Worm (Caenorhabditis elegans): ENCODE data around the gene F49C12.6.
"Not testable (repeated sequence)": the region's sequence is repeated elsewhere in the genome, so short reads cannot be mapped to it uniquely, and the experiment has no call there.

F49C12.6 gene

ce11 chrIV:9327706-9328105 lies 18.8 kb upstream of the F49C12.6 start, which contains the start of gene clec-183:
Gene clec-183 (plus strand): TSS chrIV:9328006.
- TF ChIP-seq T22C8.4 (GFP tag; IDR thresholded peaks at IDR 0.05) (no peak), tab-1 (GFP tag; IDR thresholded peaks at IDR 0.05) (no peak), flt-1 (GFP tag; IDR thresholded peaks at IDR 0.05) (no peak), med-1 (GFP tag; optimal IDR thresholded peaks at IDR 0.05; ENCODE audit: insufficient read depth) (no peak), klf-2 (GFP tag; conservative IDR thresholded peaks at IDR 0.05) (no peak), ztf-29 (GFP tag; IDR thresholded peaks at IDR 0.05) (no peak), cog-1 (tag; optimal IDR thresholded peaks at IDR 0.05) (no peak), ztf-23 (GFP tag; IDR thresholded peaks at IDR 0.05) (no peak), ref-1 (GFP tag; conservative IDR thresholded peaks at IDR 0.05) (no peak)

- no peak for TF ChIP-seq T22C8.4 (GFP tag; IDR thresholded peaks at IDR 0.05)
- no peak for TF ChIP-seq med-1 (GFP tag; optimal IDR thresholded peaks at IDR 0.05; ENCODE audit: insufficient read depth)
- TF ChIP-seq ref-1 (GFP tag; conservative IDR thresholded peaks at IDR 0.05), result no peak
- TF ChIP-seq ztf-29 (GFP tag; IDR thresholded peaks at IDR 0.05), result no peak
Measured at ce11 chrIV:9323989-9324506, 15.2 kb upstream of the F49C12.6 start, which contains the start of the genes nspg-11 and F49C12.15. Gene nspg-11 (minus strand): TSS chrIV:9324089. Gene F49C12.15 (plus strand): TSS chrIV:9324456.

ce11 chrIV:9322489-9322888 lies 13.6 kb upstream of the F49C12.6 start:
- no peak for TF ChIP-seq T22C8.4 (GFP tag; IDR thresholded peaks at IDR 0.05)
- no peak for TF ChIP-seq flt-1 (GFP tag; IDR thresholded peaks at IDR 0.05)
- no peak for TF ChIP-seq klf-2 (GFP tag; conservative IDR thresholded peaks at IDR 0.05)
- TF ChIP-seq tab-1 (GFP tag; IDR thresholded peaks at IDR 0.05), result no peak
- no peak for TF ChIP-seq ref-1 (GFP tag; conservative IDR thresholded peaks at IDR 0.05)
- no peak for TF ChIP-seq cog-1 (tag; optimal IDR thresholded peaks at IDR 0.05)

ce11 chrIV:9321039-9321851 lies 12.4 kb upstream of the F49C12.6 start, which contains the start of the genes F49C12.12 and vha-17:
Gene F49C12.12 (minus strand): TSS chrIV:9321089.
Gene vha-17 (plus strand): TSS chrIV:9321801.
- no peak for TF ChIP-seq cog-1 (tag; optimal IDR thresholded peaks at IDR 0.05)
- no peak for TF ChIP-seq ztf-29 (GFP tag; IDR thresholded peaks at IDR 0.05)
- 0 out of 2 replicates have a peak, but pooled peaks have one; percentile 46 for TF ChIP-seq T22C8.4 (GFP tag; IDR thresholded peaks at IDR 0.05)
- TF ChIP-seq klf-2 (GFP tag; conservative IDR thresholded peaks at IDR 0.05), result no peak
- no peak for TF ChIP-seq flt-1 (GFP tag; IDR thresholded peaks at IDR 0.05)
- TF ChIP-seq ztf-23 (GFP tag; IDR thresholded peaks at IDR 0.05), result no peak
- TF ChIP-seq ref-1 (GFP tag; conservative IDR thresholded peaks at IDR 0.05), result no peak
- TF ChIP-seq tab-1 (GFP tag; IDR thresholded peaks at IDR 0.05), result no peak
- TF ChIP-seq med-1 (GFP tag; optimal IDR thresholded peaks at IDR 0.05; ENCODE audit: insufficient read depth), result no peak

ce11 chrIV:9320023-9320422 lies 11.1 kb upstream of the F49C12.6 start:
- TF ChIP-seq klf-2 (GFP tag; conservative IDR thresholded peaks at IDR 0.05) (no peak), cog-1 (tag; optimal IDR thresholded peaks at IDR 0.05) (no peak), med-1 (GFP tag; optimal IDR thresholded peaks at IDR 0.05; ENCODE audit: insufficient read depth) (no peak), T22C8.4 (GFP tag; IDR thresholded peaks at IDR 0.05) (no peak), flt-1 (GFP tag; IDR thresholded peaks at IDR 0.05) (no peak), ztf-23 (GFP tag; IDR thresholded peaks at IDR 0.05) (no peak), tab-1 (GFP tag; IDR thresholded peaks at IDR 0.05) (no peak), ref-1 (GFP tag; conservative IDR thresholded peaks at IDR 0.05) (no peak), ztf-29 (GFP tag; IDR thresholded peaks at IDR 0.05) (no peak)

ce11 chrIV:9319080-9319479 lies 10.2 kb upstream of the F49C12.6 start, which contains the start of the genes F49C12.11 and nemt-1:
Gene F49C12.11 (plus strand): TSS chrIV:9319380.
Gene nemt-1 (minus strand): TSS chrIV:9319439.
- TF ChIP-seq ztf-29 (GFP tag; IDR thresholded peaks at IDR 0.05) (no peak), cog-1 (tag; optimal IDR thresholded peaks at IDR 0.05) (no peak), ztf-23 (GFP tag; IDR thresholded peaks at IDR 0.05) (no peak), ref-1 (GFP tag; conservative IDR thresholded peaks at IDR 0.05) (no peak), med-1 (GFP tag; optimal IDR thresholded peaks at IDR 0.05; ENCODE audit: insufficient read depth) (no peak), flt-1 (GFP tag; IDR thresholded peaks at IDR 0.05) (no peak), tab-1 (GFP tag; IDR thresholded peaks at IDR 0.05) (no peak), T22C8.4 (GFP tag; IDR thresholded peaks at IDR 0.05) (no peak), klf-2 (GFP tag; conservative IDR thresholded peaks at IDR 0.05) (no peak)

- TF ChIP-seq tab-1 (GFP tag; IDR thresholded peaks at IDR 0.05) (no peak), klf-2 (GFP tag; conservative IDR thresholded peaks at IDR 0.05) (no peak), ref-1 (GFP tag; conservative IDR thresholded peaks at IDR 0.05) (no peak), T22C8.4 (GFP tag; IDR thresholded peaks at IDR 0.05) (no peak), flt-1 (GFP tag; IDR thresholded peaks at IDR 0.05) (no peak), med-1 (GFP tag; optimal IDR thresholded peaks at IDR 0.05; ENCODE audit: insufficient read depth) (no peak), cog-1 (tag; optimal IDR thresholded peaks at IDR 0.05) (no peak)
Measured at ce11 chrIV:9318147-9318546, 9.3 kb upstream of the F49C12.6 start.

- TF ChIP-seq ztf-29 (GFP tag; IDR thresholded peaks at IDR 0.05) (no peak), cog-1 (tag; optimal IDR thresholded peaks at IDR 0.05) (peak; percentile 52), klf-2 (GFP tag; conservative IDR thresholded peaks at IDR 0.05) (no peak; the same call in 1 of the 2 replicates), ztf-23 (GFP tag; IDR thresholded peaks at IDR 0.05) (peak; percentile 85), tab-1 (GFP tag; IDR thresholded peaks at IDR 0.05) (peak; percentile 81), med-1 (GFP tag; optimal IDR thresholded peaks at IDR 0.05; ENCODE audit: insufficient read depth) (peak; percentile 86), flt-1 (GFP tag; IDR thresholded peaks at IDR 0.05) (no peak; the same call in none of the 2 replicates), ref-1 (GFP tag; conservative IDR thresholded peaks at IDR 0.05) (no peak), T22C8.4 (GFP tag; IDR thresholded peaks at IDR 0.05) (no peak)
Measured at ce11 chrIV:9316068-9316681, 7.3 kb upstream of the F49C12.6 start, which contains the start of the genes F49C12.9 and rpn-7. Gene F49C12.9 (minus strand): TSS chrIV:9316215. Gene rpn-7 (plus strand): TSS chrIV:9316631.

ce11 chrIV:9312827-9313226 lies 4.0 kb upstream of the F49C12.6 start, which contains the start of gene F49C12.7:
Gene F49C12.7 (minus strand): TSS chrIV:9312927.
- TF ChIP-seq cog-1 (tag; optimal IDR thresholded peaks at IDR 0.05); ztf-23 (GFP tag; IDR thresholded peaks at IDR 0.05); med-1 (GFP tag; optimal IDR thresholded peaks at IDR 0.05; ENCODE audit: insufficient read depth): not testable (repeated sequence)
